Fruit fly (Drosophila melanogaster) whole organism, adult: ENCODE data around the gene pes.

Experiments used
- CG11617 ChIP-seq: fragments of 200-800 bp; sonication (Bioruptor generic); optimal IDR thresholded peaks from 2 replicates; lab custom pipeline; 2017; ENCODE audit warnings: mild to moderate bottlenecking, missing biosample characterization, missing genetic modification reagents, missing genetic modification characterization
- CG12768 ChIP-seq: fragments of 200-800 bp; sonication (Bioruptor generic); optimal IDR thresholded peaks from 2 replicates; lab custom pipeline; 2017; ENCODE audit warnings: missing biosample characterization, missing genetic modification characterization, mild to moderate bottlenecking, moderate library complexity, missing genetic modification reagents
- CG14711 ChIP-seq: fragments of 200-800 bp; sonication (Bioruptor generic); optimal IDR thresholded peaks from 2 replicates; lab custom pipeline; 2018; ENCODE audit warnings: missing biosample characterization, mild to moderate bottlenecking, missing genetic modification characterization, moderate library complexity
- CG1620 ChIP-seq: fragments of 200-800 bp; sonication (Bioruptor generic); optimal IDR thresholded peaks from 2 replicates; lab custom pipeline; 2016; ENCODE audit warnings: missing biosample characterization, missing genetic modification characterization
- CG33017 ChIP-seq: fragments of 200-800 bp; sonication (Bioruptor generic); optimal IDR thresholded peaks from 2 replicates; lab custom pipeline; 2018; ENCODE audit warnings: missing biosample characterization, mild to moderate bottlenecking, missing genetic modification characterization, moderate library complexity
- CG5204 ChIP-seq: fragments of 200-800 bp; sonication (Bioruptor generic); optimal IDR thresholded peaks from 2 replicates; lab custom pipeline; 2016; ENCODE audit warnings: missing biosample characterization, missing genetic modification characterization
- CG7045 ChIP-seq: fragments of 200-800 bp; sonication (Bioruptor generic); optimal IDR thresholded peaks from 2 replicates; lab custom pipeline; 2017; ENCODE audit warnings: missing biosample characterization, mild to moderate bottlenecking, missing genetic modification characterization
- CG7101 ChIP-seq: fragments of 200-800 bp; sonication (Bioruptor generic); optimal IDR thresholded peaks from 2 replicates; lab custom pipeline; 2018; ENCODE audit warnings: missing biosample characterization, mild to moderate bottlenecking, missing genetic modification characterization, moderate library complexity
- Clk ChIP-seq: fragments of 200-800 bp; sonication (Bioruptor generic); optimal IDR thresholded peaks from 2 replicates; lab custom pipeline; 2017; ENCODE audit warnings: missing biosample characterization, missing genetic modification characterization
- Crg-1 ChIP-seq: fragments of 200-800 bp; sonication (Bioruptor generic); optimal IDR thresholded peaks from 2 replicates; lab custom pipeline; 2016; ENCODE audit warnings: missing biosample characterization, missing genetic modification characterization
- Mnt ChIP-seq: fragments of 200-800 bp; sonication (Bioruptor generic); optimal IDR thresholded peaks from 2 replicates; lab custom pipeline; 2016; ENCODE audit warnings: missing biosample characterization, mild to moderate bottlenecking, missing genetic modification characterization
- bab1 ChIP-seq: fragments of 200-800 bp; sonication (Bioruptor generic); optimal IDR thresholded peaks from 3 replicates; lab custom pipeline; 2019; ENCODE audit warnings: missing biosample characterization, mild to moderate bottlenecking, missing genetic modification characterization, moderate library complexity
- cic ChIP-seq: fragments of 200-800 bp; sonication (Bioruptor generic); optimal IDR thresholded peaks from 2 replicates; lab custom pipeline; 2017; ENCODE audit warnings: missing biosample characterization, mild to moderate bottlenecking, missing genetic modification characterization, moderate library complexity
- cnc ChIP-seq, 2 experiments: fragments of >200 bp; optimal IDR thresholded peaks; 2 replicates each; lab custom pipeline; 2017
- kay ChIP-seq: fragments of 200-800 bp; sonication (Bioruptor generic); peaks from one replicate; lab custom pipeline; 2016; ENCODE audit warnings: missing biosample characterization, missing genetic modification characterization, borderline replicate concordance
- pad ChIP-seq: fragments of 200-800 bp; sonication (Bioruptor generic); optimal IDR thresholded peaks from 3 replicates; lab custom pipeline; 2017; ENCODE audit warnings: missing biosample characterization, missing genetic modification characterization, mild to moderate bottlenecking, moderate library complexity, missing genetic modification reagents
- tj ChIP-seq: fragments of 200-800 bp; sonication (Bioruptor generic); optimal IDR thresholded peaks from 3 replicates; lab custom pipeline; 2017; ENCODE audit warnings: missing biosample characterization, mild to moderate bottlenecking, missing genetic modification characterization, moderate library complexity
- toe ChIP-seq: fragments of 200-800 bp; sonication (Bioruptor generic); optimal IDR thresholded peaks from 2 replicates; lab custom pipeline; 2016; ENCODE audit warnings: missing biosample characterization, missing genetic modification characterization

The pes gene

dm6 chr2L:7941954-7942353, 52.0 kb downstream of the pes start:
- TF ChIP-seq CG7045 (GFP tag; lab: Kevin White, UChicago) (no peak), CG12768 (GFP tag; lab: Kevin White, UChicago) (no peak), cnc (optimal IDR thresholded peaks at IDR 0.05; lab: Kevin White, UChicago) (no peak), CG5204 (GFP tag; lab: Kevin White, UChicago) (no peak), tj (no peak), bab1 (GFP tag; lab: Kevin White, UChicago) (no peak), CG14711 (tag; lab: Kevin White, UChicago) (no peak), Crg-1 (GFP tag; lab: Kevin White, UChicago) (no peak), cic (GFP tag; lab: Kevin White, UChicago) (no peak), CG33017 (tag; lab: Kevin White, UChicago) (no peak), Clk (GFP tag; lab: Kevin White, UChicago) (no peak), CG1620 (GFP tag; lab: Kevin White, UChicago) (no peak)

dm6 chr2L:7940459-7941343, 53.3 kb downstream of the pes start:
- TF ChIP-seq kay (GFP tag; lab: Kevin White, UChicago) = no peak
- TF ChIP-seq CG7101 (tag; lab: Kevin White, UChicago) = no peak
- no peak for TF ChIP-seq CG14711 (tag; lab: Kevin White, UChicago)
- TF ChIP-seq pad (GFP tag; lab: Kevin White, UChicago) = no peak
- TF ChIP-seq cnc (optimal IDR thresholded peaks at IDR 0.05; lab: Kevin White, UChicago) = no peak
- no peak for TF ChIP-seq CG12768 (GFP tag; lab: Kevin White, UChicago)
- no peak for TF ChIP-seq CG5204 (GFP tag; lab: Kevin White, UChicago)
- no peak for TF ChIP-seq tj
- TF ChIP-seq Clk (GFP tag; lab: Kevin White, UChicago) = no peak
- TF ChIP-seq toe (GFP tag; lab: Kevin White, UChicago) = no peak
- TF ChIP-seq Mnt (GFP tag; lab: Kevin White, UChicago) = no peak
- no peak for TF ChIP-seq CG1620 (GFP tag; lab: Kevin White, UChicago)
- no peak for TF ChIP-seq CG11617 (GFP tag; lab: Kevin White, UChicago)

dm6 chr2L:7938488-7938887, 55.5 kb downstream of the pes start:
- no peak for TF ChIP-seq cic (GFP tag; lab: Kevin White, UChicago)
- no peak for TF ChIP-seq kay (GFP tag; lab: Kevin White, UChicago)
- no peak for TF ChIP-seq CG11617 (GFP tag; lab: Kevin White, UChicago)
- TF ChIP-seq bab1 (GFP tag; lab: Kevin White, UChicago) = no peak
- no peak for TF ChIP-seq CG7045 (GFP tag; lab: Kevin White, UChicago)
- TF ChIP-seq pad (GFP tag; lab: Kevin White, UChicago) = no peak
- no peak for TF ChIP-seq CG1620 (GFP tag; lab: Kevin White, UChicago)
- TF ChIP-seq CG7101 (tag; lab: Kevin White, UChicago) = no peak
- no peak for TF ChIP-seq toe (GFP tag; lab: Kevin White, UChicago)
- no peak for TF ChIP-seq CG12768 (GFP tag; lab: Kevin White, UChicago)
- no peak for TF ChIP-seq CG33017 (tag; lab: Kevin White, UChicago)
- no peak for TF ChIP-seq Clk (GFP tag; lab: Kevin White, UChicago)
- TF ChIP-seq cnc (optimal IDR thresholded peaks at IDR 0.05; lab: Kevin White, UChicago) = no peak
- no peak for TF ChIP-seq tj
- TF ChIP-seq Mnt (GFP tag; lab: Kevin White, UChicago) = no peak
